Fruit fly (Drosophila melanogaster) whole organism, pupa: ENCODE data around the gene CG9733.
A peak's percentile ranks its signal among the peaks of the same experiment; 100 is the strongest.

ENCODE experiments used
- CG10348 ChIP-seq: fragments of 200-800 bp; sonication (Bioruptor generic); IDR thresholded peaks from 2 replicates; pipeline ENCODE4 v1.3.6; 2022; ENCODE audit warnings: missing biosample characterization, missing genetic modification characterization
- CG13204 ChIP-seq: fragments of 200-800 bp; sonication (Bioruptor generic); optimal IDR thresholded peaks from 2 replicates; lab custom pipeline; 2018; ENCODE audit warnings: missing biosample characterization, mild to moderate bottlenecking, missing genetic modification characterization, moderate library complexity
- CG14655 ChIP-seq: fragments of 200-800 bp; sonication (Bioruptor generic); optimal IDR thresholded peaks from 3 replicates; lab custom pipeline; 2017; ENCODE audit warnings: mild to moderate bottlenecking, missing biosample characterization, missing genetic modification reagents, missing genetic modification characterization
- CG15710 ChIP-seq: fragments of 200-800 bp; sonication (Bioruptor generic); optimal IDR thresholded peaks from 2 replicates; lab custom pipeline; 2018; ENCODE audit warnings: missing biosample characterization, mild to moderate bottlenecking, missing genetic modification characterization, moderate library complexity
- CG32121 ChIP-seq: fragments of 200-800 bp; sonication (Bioruptor generic); IDR thresholded peaks from 2 replicates; pipeline ENCODE4 v1.3.6; 2022; ENCODE audit warnings: missing biosample characterization, missing genetic modification characterization
- D1 ChIP-seq: fragments of 200-800 bp; sonication (Bioruptor generic); optimal IDR thresholded peaks from 2 replicates; lab custom pipeline; 2018; ENCODE audit warnings: missing biosample characterization, mild to moderate bottlenecking, missing genetic modification characterization, moderate library complexity
- Pif1A ChIP-seq: fragments of 200-800 bp; sonication (Bioruptor generic); optimal IDR thresholded peaks from 3 replicates; lab custom pipeline; 2016; ENCODE audit warnings: missing biosample characterization, missing genetic modification characterization
- Pif1B ChIP-seq: fragments of 200-800 bp; sonication (Bioruptor generic); optimal IDR thresholded peaks from 3 replicates; lab custom pipeline; 2016; ENCODE audit warnings: missing biosample characterization, missing genetic modification characterization
- gl ChIP-seq: fragments of 200-800 bp; sonication (Bioruptor generic); optimal IDR thresholded peaks from 2 replicates; lab custom pipeline; 2018; ENCODE audit warnings: missing biosample characterization, mild to moderate bottlenecking, missing genetic modification characterization
- rn ChIP-seq: fragments of 200-800 bp; sonication (Bioruptor generic); IDR thresholded peaks from 2 replicates; pipeline ENCODE4 v1.3.6; 2022; ENCODE audit warnings: missing biosample characterization, missing genetic modification characterization

DNA sequence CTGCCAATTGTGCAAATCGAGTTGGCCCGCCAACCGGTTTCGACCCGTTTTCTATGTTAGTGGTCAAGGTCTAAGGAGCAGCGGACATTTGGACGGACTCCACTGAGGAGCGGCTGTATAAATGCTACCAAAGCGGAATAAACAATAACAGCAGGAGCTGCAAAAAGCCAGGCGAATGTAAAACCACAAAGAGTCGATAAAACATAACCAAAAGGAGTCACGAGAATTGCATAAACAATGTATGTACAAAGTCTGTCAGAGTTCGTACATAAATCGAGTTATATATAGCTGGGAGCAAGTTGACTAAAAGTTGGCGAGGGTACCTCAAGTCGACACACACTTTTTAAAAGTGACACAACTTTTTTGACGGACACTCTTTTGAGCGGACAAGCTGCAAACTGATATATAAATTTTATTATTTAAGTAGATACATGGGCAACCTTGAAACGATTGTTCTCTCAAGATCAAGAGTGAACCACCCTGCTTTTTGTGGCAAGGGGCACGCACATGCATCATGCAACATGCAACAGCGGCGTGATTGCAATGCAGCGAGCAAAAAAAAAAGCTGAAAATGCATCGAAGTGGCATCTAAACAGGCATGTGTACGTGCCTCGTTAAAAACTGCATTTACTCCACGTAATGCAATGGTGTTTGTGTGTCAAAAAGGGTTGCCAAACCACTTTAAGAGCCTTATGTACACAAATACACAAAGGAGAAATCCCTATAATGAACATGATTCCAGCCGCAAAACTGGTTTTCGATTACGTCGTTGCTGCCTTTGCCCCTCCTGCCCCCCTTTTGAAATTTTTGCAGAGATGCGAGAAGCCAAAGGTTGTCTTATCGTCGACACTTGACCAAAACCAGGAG, 9.0 kb upstream of the CG9733 start:
- TF ChIP-seq D1 (tag; lab: Kevin White, UChicago) (peak; percentile 91), Pif1B (GFP tag; lab: Kevin White, UChicago) (peak; percentile 98), CG32121 (peak; percentile 90), CG15710 (tag; lab: Kevin White, UChicago) (peak; percentile 97), gl (tag; lab: Kevin White, UChicago) (peak; percentile 96), Pif1A (GFP tag; lab: Kevin White, UChicago) (peak; percentile 95), CG14655 (GFP tag; lab: Kevin White, UChicago) (peak; percentile 95), rn (GFP tag; lab: Robert Waterston, UW) (peak; percentile 84), CG10348 (GFP tag; lab: Robert Waterston, UW) (peak; percentile 46; the same call in 1 of the 2 replicates), CG13204 (GFP tag; lab: Kevin White, UChicago) (peak; percentile 94)
